Fruit fly (Drosophila melanogaster): ENCODE results near the gene fon.

DNA sequence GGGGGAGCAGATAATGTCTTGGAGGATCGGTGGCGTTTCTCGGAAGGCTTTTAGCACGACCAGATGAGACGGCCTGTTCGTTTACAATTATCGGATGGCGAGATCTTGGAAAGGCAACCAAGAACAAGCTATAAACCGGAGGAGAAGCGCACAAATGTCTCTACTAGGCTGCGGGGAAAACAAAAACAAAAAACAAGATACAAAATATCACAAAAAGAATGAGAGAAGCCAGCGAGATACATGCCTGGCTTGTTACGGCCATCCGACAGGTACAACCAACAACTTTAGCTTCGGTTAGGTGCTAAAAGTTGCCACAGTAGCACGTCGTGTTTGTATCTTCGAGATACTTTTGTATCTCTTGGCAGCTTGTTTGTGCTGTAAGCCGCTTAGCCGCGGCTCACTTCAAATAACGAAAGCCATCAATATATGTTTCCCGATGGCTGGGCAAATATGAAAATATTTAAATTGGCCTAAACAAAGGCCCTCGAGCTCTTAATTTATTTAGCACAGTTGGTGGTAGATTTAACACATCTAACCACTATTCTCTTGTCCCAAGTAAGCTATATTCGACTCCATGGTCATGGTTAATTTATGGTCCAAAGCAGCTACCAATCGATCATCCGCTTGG lies 26.1 kb downstream of the fon start:
- no peak for TF ChIP-seq cic (GFP tag; optimal IDR thresholded peaks at IDR 0.05)
- TF ChIP-seq Crg-1 (GFP tag; optimal IDR thresholded peaks at IDR 0.05), result no peak
- TF ChIP-seq CG11617 (GFP tag; optimal IDR thresholded peaks at IDR 0.05), result no peak
- TF ChIP-seq Hr96 (GFP tag; optimal IDR thresholded peaks at IDR 0.05), result no peak
- TF ChIP-seq CG7101 (tag; optimal IDR thresholded peaks at IDR 0.05), result no peak
